Fruit fly (Drosophila melanogaster) whole organism, pupa: ENCODE results near the gene Pdha.
A peak's percentile ranks its signal among the peaks of the same experiment; 100 is the strongest.

ENCODE experiments used
- CG10348 ChIP-seq: fragments of 200-800 bp; sonication (Bioruptor generic); IDR thresholded peaks from 2 replicates; pipeline ENCODE4 v1.3.6; 2022; ENCODE audit warnings: missing biosample characterization, missing genetic modification characterization
- CG12605 ChIP-seq: fragments of 200-800 bp; sonication (Bioruptor generic); IDR thresholded peaks from 2 replicates; pipeline ENCODE4 v1.3.6; 2022; ENCODE audit warnings: missing biosample characterization, missing genetic modification characterization
- CG13204 ChIP-seq: fragments of 200-800 bp; sonication (Bioruptor generic); optimal IDR thresholded peaks from 2 replicates; lab custom pipeline; 2018; ENCODE audit warnings: missing biosample characterization, mild to moderate bottlenecking, missing genetic modification characterization, moderate library complexity
- CG14655 ChIP-seq: fragments of 200-800 bp; sonication (Bioruptor generic); optimal IDR thresholded peaks from 3 replicates; lab custom pipeline; 2017; ENCODE audit warnings: mild to moderate bottlenecking, missing biosample characterization, missing genetic modification reagents, missing genetic modification characterization
- CG15710 ChIP-seq: fragments of 200-800 bp; sonication (Bioruptor generic); optimal IDR thresholded peaks from 2 replicates; lab custom pipeline; 2018; ENCODE audit warnings: missing biosample characterization, mild to moderate bottlenecking, missing genetic modification characterization, moderate library complexity
- CG32121 ChIP-seq: fragments of 200-800 bp; sonication (Bioruptor generic); IDR thresholded peaks from 2 replicates; pipeline ENCODE4 v1.3.6; 2022; ENCODE audit warnings: missing biosample characterization, missing genetic modification characterization
- CG34367 ChIP-seq: fragments of 200-800 bp; sonication (Bioruptor generic); optimal IDR thresholded peaks from 2 replicates; lab custom pipeline; 2018; ENCODE audit warnings: missing biosample characterization, mild to moderate bottlenecking, missing genetic modification characterization
- CG4496 ChIP-seq: fragments of 200-800 bp; sonication (Bioruptor generic); IDR thresholded peaks from 3 replicates; pipeline ENCODE4 v1.3.6; 2022; ENCODE audit warnings: missing biosample characterization, missing genetic modification characterization
- CG8159 ChIP-seq: fragments of 200-800 bp; sonication (Bioruptor generic); optimal IDR thresholded peaks from 3 replicates; lab custom pipeline; 2018; ENCODE audit warnings: missing biosample characterization, mild to moderate bottlenecking, missing genetic modification characterization, moderate library complexity
- CG8301 ChIP-seq: fragments of 200-800 bp; sonication (Bioruptor generic); optimal IDR thresholded peaks from 2 replicates; lab custom pipeline; 2018; ENCODE audit warnings: missing biosample characterization, mild to moderate bottlenecking, missing genetic modification characterization
- CG9948 ChIP-seq: fragments of 200-800 bp; sonication (Bioruptor generic); optimal IDR thresholded peaks from 2 replicates; lab custom pipeline; 2018; ENCODE audit warnings: missing biosample characterization, mild to moderate bottlenecking, missing genetic modification characterization, moderate library complexity
- D1 ChIP-seq: fragments of 200-800 bp; sonication (Bioruptor generic); optimal IDR thresholded peaks from 2 replicates; lab custom pipeline; 2018; ENCODE audit warnings: missing biosample characterization, mild to moderate bottlenecking, missing genetic modification characterization, moderate library complexity
- EcR ChIP-seq: fragments of 200-800 bp; sonication (Bioruptor generic); optimal IDR thresholded peaks from 3 replicates; lab custom pipeline; 2019; ENCODE audit warnings: missing biosample characterization, missing genetic modification characterization, mild to moderate bottlenecking, moderate library complexity, missing genetic modification reagents
- Pif1A ChIP-seq: fragments of 200-800 bp; sonication (Bioruptor generic); optimal IDR thresholded peaks from 3 replicates; lab custom pipeline; 2016; ENCODE audit warnings: missing biosample characterization, missing genetic modification characterization

dm6 chrX:4678913-4679812 lies 22.9 kb upstream of the Pdha start, which contains the start of gene fzr:
- TF ChIP-seq CG10348 (GFP tag; lab: Robert Waterston, UW) = no peak
- TF ChIP-seq EcR = no peak
- TF ChIP-seq CG8301 (tag; lab: Kevin White, UChicago) = no peak
- no peak for TF ChIP-seq CG9948 (tag; lab: Kevin White, UChicago)
- TF ChIP-seq D1 = no peak
- peak; percentile 16; the same call in 1 of the 3 replicates for TF ChIP-seq CG4496
- TF ChIP-seq CG13204 (GFP tag; lab: Kevin White, UChicago) = no peak
- no peak for TF ChIP-seq CG14655 (GFP tag; lab: Kevin White, UChicago)
- TF ChIP-seq CG34367 (tag; lab: Kevin White, UChicago) = no peak
- no peak for TF ChIP-seq CG32121 (GFP tag; lab: Robert Waterston, UW)
- TF ChIP-seq CG12605 (GFP tag; lab: Robert Waterston, UW) = no peak
- TF ChIP-seq CG15710 = no peak
- no peak for TF ChIP-seq CG8159 (tag; lab: Kevin White, UChicago)
- TF ChIP-seq Pif1A (GFP tag; lab: Kevin White, UChicago) = no peak
